Worm (Caenorhabditis elegans): ENCODE measurements around the gene twk-25.

ce11 chrIV:11487889-11488556 lies 16.5 kb upstream of the twk-25 start:
- TF ChIP-seq lin-13 (GFP tag; optimal IDR thresholded peaks at IDR 0.05) (no peak), nhr-129 (tag; optimal IDR thresholded peaks at IDR 0.05) (no peak), snpc-4 (tag; optimal IDR thresholded peaks at IDR 0.05) (no peak), lin-11 (tag; optimal IDR thresholded peaks at IDR 0.05) (no peak), mdl-1 (tag; optimal IDR thresholded peaks at IDR 0.05) (no peak), nhr-12 (tag; optimal IDR thresholded peaks at IDR 0.05) (no peak), nhr-10 (tag; optimal IDR thresholded peaks at IDR 0.05) (no peak), unc-39 (tag; optimal IDR thresholded peaks at IDR 0.05) (no peak), elt-1 (tag; optimal IDR thresholded peaks at IDR 0.05) (no peak), egl-27 (tag; optimal IDR thresholded peaks at IDR 0.05) (no peak)
